Worm (Caenorhabditis elegans) whole organism, young adult: Measurements from ENCODE around the gene C27D6.3.

Experiments used
- F57C9.4 ChIP-seq: sonication (generic microtip); optimal IDR thresholded peaks from 2 replicates; lab custom pipeline; 2017; ENCODE audit warnings: mild to moderate bottlenecking, missing genetic modification characterization, missing compliant biosample characterization
- ama-1 ChIP-seq, 3 experiments: fragments of 150-350 bp in 1 of 3; sonication (generic microtip) in 2 of 3; optimal IDR thresholded peaks; 2 replicates each; lab custom pipeline; 2014 to 2018; ENCODE audit warnings: missing biosample characterization in 2 of 3, missing genetic modification characterization in 2 of 3, missing genetic modification reagents in 2 of 3
- aptf-2 ChIP-seq: fragments of 200-800 bp; sonication (Bioruptor generic); conservative IDR thresholded peaks from 2 replicates; pipeline ENCODE4 v1.3.6; 2022; ENCODE audit warnings: missing genetic modification reagents, missing genetic modification characterization, missing compliant biosample characterization
- atf-7 ChIP-seq: sonication (generic microtip); optimal IDR thresholded peaks from 2 replicates; lab custom pipeline; 2017; ENCODE audit warnings: mild to moderate bottlenecking, missing genetic modification characterization, missing compliant biosample characterization
- attf-3 ChIP-seq: fragments of 200-800 bp; sonication (Bioruptor generic); conservative IDR thresholded peaks from 2 replicates; pipeline ENCODE4 v1.3.6; 2022; ENCODE audit warnings: missing genetic modification reagents, missing genetic modification characterization, missing compliant biosample characterization
- die-1 ChIP-seq: sonication (generic microtip); optimal IDR thresholded peaks from 2 replicates; lab custom pipeline; 2016; ENCODE audit warnings: missing genotype, mild to moderate bottlenecking, missing genetic modification characterization, missing compliant biosample characterization
- hlh-26 ChIP-seq: fragments of 200-800 bp; sonication (Bioruptor generic); conservative IDR thresholded peaks from 2 replicates; pipeline ENCODE4 v1.3.6; 2022; ENCODE audit warnings: missing genetic modification reagents, missing genetic modification characterization, missing compliant biosample characterization
- pha-4 ChIP-seq: fragments of 150-350 bp; sonication (generic microtip); optimal IDR thresholded peaks from 2 replicates; lab custom pipeline; 2014; ENCODE audit warnings: missing biosample characterization, missing genetic modification reagents, missing genetic modification characterization
- sea-2 ChIP-seq: fragments of 200-800 bp; sonication (Bioruptor generic); IDR thresholded peaks from 2 replicates; pipeline ENCODE4 v1.3.6; 2022; ENCODE audit warnings: missing genetic modification characterization, missing compliant biosample characterization
- somi-1 ChIP-seq: fragments of 200-800 bp; sonication (Bioruptor generic); optimal IDR thresholded peaks from 2 replicates; lab custom pipeline; 2018; ENCODE audit warnings: mild to moderate bottlenecking, missing genetic modification characterization, missing compliant biosample characterization

DNA sequence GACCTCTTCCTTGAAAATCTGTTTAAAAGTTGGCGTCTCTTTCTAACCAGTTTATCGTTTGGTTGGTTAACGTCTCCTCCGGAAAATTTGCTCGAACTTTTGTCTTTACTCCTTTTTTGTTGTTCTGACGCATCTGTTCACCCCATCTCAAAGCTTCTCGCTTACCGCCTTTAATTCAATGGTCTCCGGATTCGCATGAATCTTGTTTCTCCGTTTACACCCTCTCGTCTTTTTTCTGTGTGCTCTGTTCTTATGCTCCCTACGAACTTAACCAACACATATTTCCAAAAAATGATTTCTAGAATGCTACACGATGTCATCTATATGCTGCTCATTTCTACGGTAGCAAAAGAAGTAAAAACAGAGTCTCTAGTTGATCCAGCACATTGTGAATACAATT, 44.2 kb downstream of the C27D6.3 start, which contains the start of gene lgc-56:
- TF ChIP-seq somi-1 (GFP tag; lab: Kevin White, UChicago) (no peak), die-1 (tag; lab: Kevin White, UChicago) (no peak), sea-2 (GFP tag; lab: Robert Waterston, UW) (no peak), pha-4 (no peak), ama-1 (optimal IDR thresholded peaks at IDR 0.05; lab: Kevin White, UChicago) (no peak), ama-1 (GFP tag; optimal IDR thresholded peaks at IDR 0.05; lab: Kevin White, UChicago) (no peak), aptf-2 (GFP tag; lab: Robert Waterston, UW) (no peak), hlh-26 (GFP tag; lab: Robert Waterston, UW) (no peak), F57C9.4 (tag; lab: Kevin White, UChicago) (no peak), attf-3 (no peak), atf-7 (tag; lab: Kevin White, UChicago) (no peak)
